Worm (Caenorhabditis elegans) whole organism, L3 larva: ENCODE results near the gene F20C5.11.

Source experiments
- R02D3.7 ChIP-seq: fragments of 150-350 bp; optimal IDR thresholded peaks from 2 replicates; lab custom pipeline; 2014; ENCODE audit warnings: missing biosample characterization, missing genetic modification characterization
- ZK546.5 ChIP-seq: sonication (generic microtip); optimal IDR thresholded peaks from 2 replicates; lab custom pipeline; 2017; ENCODE audit warnings: missing biosample characterization, missing genetic modification characterization
- aly-2 ChIP-seq: fragments of 150-350 bp; optimal IDR thresholded peaks from 2 replicates; lab custom pipeline; 2014; ENCODE audit warnings: missing biosample characterization, missing genetic modification characterization
- ama-1 ChIP-seq: fragments of 150-350 bp; optimal IDR thresholded peaks from 2 replicates; lab custom pipeline; 2018
- ceh-16 ChIP-seq: sonication (generic microtip); optimal IDR thresholded peaks from 2 replicates; lab custom pipeline; 2017; ENCODE audit warnings: missing biosample characterization, missing genetic modification characterization
- ceh-28 ChIP-seq: fragments of 150-350 bp; optimal IDR thresholded peaks from 2 replicates; lab custom pipeline; 2014; ENCODE audit warnings: missing biosample characterization, missing genetic modification reagents, missing genetic modification characterization
- ceh-82 ChIP-seq: fragments of 150-350 bp; optimal IDR thresholded peaks from 2 replicates; lab custom pipeline; 2014; ENCODE audit warnings: missing biosample characterization, missing genetic modification characterization
- ceh-9 ChIP-seq: sonication (generic microtip); optimal IDR thresholded peaks from 2 replicates; lab custom pipeline; 2018; ENCODE audit warnings: missing biosample characterization, missing genetic modification characterization
- egl-27 ChIP-seq: sonication (generic microtip); optimal IDR thresholded peaks from 4 replicates; lab custom pipeline; 2017; ENCODE audit warnings: missing biosample characterization, missing genetic modification reagents, missing genetic modification characterization
- egl-5 ChIP-seq: fragments of 150-350 bp; optimal IDR thresholded peaks from 2 replicates; lab custom pipeline; 2017; ENCODE audit warnings: missing biosample characterization, missing genetic modification reagents, missing genetic modification characterization, inconsistent platforms
- elt-1 ChIP-seq: fragments of 150-350 bp; optimal IDR thresholded peaks from 2 replicates; lab custom pipeline; 2014; ENCODE audit warnings: missing biosample characterization, missing genetic modification characterization
- elt-2 ChIP-seq: sonication (generic microtip); optimal IDR thresholded peaks from 2 replicates; lab custom pipeline; 2016; ENCODE audit warnings: missing genetic modification reagents, mild to moderate bottlenecking, missing genetic modification characterization, missing compliant biosample characterization
- elt-3 ChIP-seq, 3 experiments: fragments of 150-350 bp in 1 of 3; sonication (generic microtip) in 2 of 3; optimal IDR thresholded peaks; 2 replicates in 2 of 3; 4 replicates in 1 of 3; lab custom pipeline; 2014 to 2017; ENCODE audit warnings: missing biosample characterization in 3 of 3, missing genetic modification characterization in 3 of 3
- eor-1 ChIP-seq, 2 experiments: fragments of 150-350 bp; optimal IDR thresholded peaks; 2 replicates each; lab custom pipeline; 2014 to 2018; ENCODE audit warnings: missing biosample characterization in 2 of 2, missing genetic modification characterization in 2 of 2
- fkh-10 ChIP-seq: sonication (generic microtip); optimal IDR thresholded peaks from 2 replicates; lab custom pipeline; 2017; ENCODE audit warnings: missing biosample characterization, missing genetic modification reagents, missing genetic modification characterization
- fkh-2 ChIP-seq: fragments of 150-350 bp; optimal IDR thresholded peaks from 2 replicates; lab custom pipeline; 2014; ENCODE audit warnings: missing biosample characterization, missing genetic modification reagents, missing genetic modification characterization
- fos-1 ChIP-seq: fragments of 150-350 bp; optimal IDR thresholded peaks from 2 replicates; lab custom pipeline; 2014; ENCODE audit warnings: missing biosample characterization, missing genetic modification characterization
- hmg-11 ChIP-seq: sonication (generic microtip); optimal IDR thresholded peaks from 2 replicates; lab custom pipeline; 2016; ENCODE audit warnings: missing genetic modification characterization, missing compliant biosample characterization
- jun-1 ChIP-seq: fragments of 150-350 bp; optimal IDR thresholded peaks from 2 replicates; lab custom pipeline; 2014; ENCODE audit warnings: missing biosample characterization, missing genetic modification reagents, missing genetic modification characterization
- lin-15B ChIP-seq: fragments of 150-350 bp; optimal IDR thresholded peaks from 2 replicates; lab custom pipeline; 2014; ENCODE audit warnings: missing biosample characterization, missing genetic modification characterization
- lin-39 ChIP-seq: fragments of 150-350 bp; optimal IDR thresholded peaks from 2 replicates; lab custom pipeline; 2018; ENCODE audit warnings: missing biosample characterization, missing genetic modification reagents, missing genetic modification characterization
- lsy-12 ChIP-seq: sonication (generic microtip); optimal IDR thresholded peaks from 2 replicates; lab custom pipeline; 2016; ENCODE audit warnings: mild to moderate bottlenecking, missing genetic modification characterization, missing compliant biosample characterization
- mml-1 ChIP-seq: fragments of 150-350 bp; sonication (generic microtip); optimal IDR thresholded peaks from 3 replicates; lab custom pipeline; 2014; ENCODE audit warnings: missing biosample characterization, missing genetic modification characterization
- nfya-1 ChIP-seq: sonication (generic microtip); optimal IDR thresholded peaks from 2 replicates; lab custom pipeline; 2017; ENCODE audit warnings: missing genetic modification characterization, mild to moderate bottlenecking, missing compliant biosample characterization, antibody characterized with exemption, moderate library complexity; ENCODE audit not compliant: insufficient read depth
- nhr-11 ChIP-seq: fragments of 150-350 bp; optimal IDR thresholded peaks from 2 replicates; lab custom pipeline; 2014; ENCODE audit warnings: missing biosample characterization, missing genetic modification characterization
- nhr-12 ChIP-seq: fragments of 150-350 bp; optimal IDR thresholded peaks from 2 replicates; lab custom pipeline; 2014; ENCODE audit warnings: missing biosample characterization, missing genetic modification characterization
- nhr-23 ChIP-seq: fragments of 150-350 bp; optimal IDR thresholded peaks from 2 replicates; lab custom pipeline; 2014; ENCODE audit warnings: missing biosample characterization, missing genetic modification reagents, missing genetic modification characterization
- nhr-237 ChIP-seq: fragments of 150-350 bp; optimal IDR thresholded peaks from 2 replicates; lab custom pipeline; 2014; ENCODE audit warnings: missing biosample characterization, missing genetic modification characterization
- nhr-25 ChIP-seq: sonication (generic microtip); optimal IDR thresholded peaks from 2 replicates; lab custom pipeline; 2017; ENCODE audit warnings: missing biosample characterization, missing genetic modification characterization
- nhr-28 ChIP-seq: fragments of 150-350 bp; optimal IDR thresholded peaks from 2 replicates; lab custom pipeline; 2014; ENCODE audit warnings: missing biosample characterization, missing genetic modification characterization
- nhr-43 ChIP-seq: sonication (generic microtip); optimal IDR thresholded peaks from 2 replicates; lab custom pipeline; 2016; ENCODE audit warnings: mild to moderate bottlenecking, missing genetic modification characterization, missing compliant biosample characterization; ENCODE audit not compliant: poor library complexity, severe bottlenecking
- nhr-67 ChIP-seq: fragments of 150-350 bp; optimal IDR thresholded peaks from 2 replicates; lab custom pipeline; 2014; ENCODE audit warnings: missing biosample characterization, missing genetic modification characterization
- nhr-76 ChIP-seq: fragments of 150-350 bp; sonication (generic microtip); optimal IDR thresholded peaks from 5 replicates; lab custom pipeline; 2014; ENCODE audit warnings: missing biosample characterization, missing genetic modification characterization
- nhr-77 ChIP-seq: fragments of 150-350 bp; optimal IDR thresholded peaks from 2 replicates; lab custom pipeline; 2014; ENCODE audit warnings: missing biosample characterization, missing genetic modification characterization
- pha-4 ChIP-seq: fragments of 150-350 bp; optimal IDR thresholded peaks from 2 replicates; lab custom pipeline; 2014; ENCODE audit warnings: missing biosample characterization, missing genetic modification reagents, missing genetic modification characterization
- pqm-1 ChIP-seq: fragments of 150-350 bp; optimal IDR thresholded peaks from 2 replicates; lab custom pipeline; 2017; ENCODE audit warnings: missing biosample characterization, missing genetic modification characterization, inconsistent platforms
- sea-2 ChIP-seq: fragments of 150-350 bp; sonication (generic microtip); optimal IDR thresholded peaks from 4 replicates; lab custom pipeline; 2014; ENCODE audit warnings: missing biosample characterization, missing genetic modification reagents, missing genetic modification characterization
- skn-1 ChIP-seq: fragments of 150-350 bp; optimal IDR thresholded peaks from 2 replicates; lab custom pipeline; 2014; ENCODE audit warnings: missing biosample characterization, missing genetic modification characterization
- snpc-4 ChIP-seq: fragments of 150-350 bp; optimal IDR thresholded peaks from 2 replicates; lab custom pipeline; 2014; ENCODE audit warnings: missing biosample characterization, missing genetic modification characterization
- tbx-2 ChIP-seq: sonication (generic microtip); optimal IDR thresholded peaks from 2 replicates; lab custom pipeline; 2016; ENCODE audit warnings: mild to moderate bottlenecking, missing genetic modification characterization, missing compliant biosample characterization
- unc-62 ChIP-seq: fragments of 150-350 bp; sonication (generic microtip); optimal IDR thresholded peaks from 4 replicates; lab custom pipeline; 2014; ENCODE audit warnings: missing biosample characterization, missing genetic modification reagents, missing genetic modification characterization
- zag-1 ChIP-seq: fragments of 150-350 bp; optimal IDR thresholded peaks from 2 replicates; lab custom pipeline; 2014; ENCODE audit warnings: missing biosample characterization, missing genetic modification characterization
- ztf-11 ChIP-seq: fragments of 150-350 bp; optimal IDR thresholded peaks from 2 replicates; lab custom pipeline; 2014; ENCODE audit warnings: missing biosample characterization, missing genetic modification characterization
- ztf-4 ChIP-seq: fragments of 150-350 bp; optimal IDR thresholded peaks from 2 replicates; lab custom pipeline; 2014; ENCODE audit warnings: missing biosample characterization, missing genetic modification characterization

Gene F20C5.11

ce11 chrIV:8786654-8787053 lies 24.9 kb upstream of the F20C5.11 start, which contains the start of gene C33D9.8:
C33D9.8 (minus strand) TSS chrIV:8786752.
- TF ChIP-seq pha-4 (tag; lab: Kevin White, UChicago), result peak; percentile 30
- peak; percentile 7 for TF ChIP-seq nfya-1 (tag; lab: Kevin White, UChicago)
- TF ChIP-seq nhr-11 (tag; lab: Kevin White, UChicago), result no peak
- TF ChIP-seq ZK546.5 (tag; lab: Kevin White, UChicago), result no peak
- TF ChIP-seq pqm-1 (tag; lab: Kevin White, UChicago), result no peak

- peak; percentile 1 for TF ChIP-seq ceh-28 (tag; lab: Kevin White, UChicago)
- no peak for TF ChIP-seq pqm-1 (tag; lab: Kevin White, UChicago)
- no peak for TF ChIP-seq fkh-10
- no peak for TF ChIP-seq jun-1 (tag; lab: Kevin White, UChicago)
- TF ChIP-seq pha-4 (tag; lab: Kevin White, UChicago), result peak; percentile 21
- TF ChIP-seq, all 47 proteins: peak for 2
These were observed 23.1 kb upstream of the F20C5.11 start, which contains the start of gene C33D9.13 for ce11 chrIV:8784855-8785327. C33D9.13 (minus strand) TSS chrIV:8785277.

- TF ChIP-seq nhr-23 (peak; percentile 91), eor-1 (tag; optimal IDR thresholded peaks at IDR 0.05; lab: Kevin White, UChicago) (no peak), nhr-28 (tag; lab: Kevin White, UChicago) (no peak), nhr-25 (tag; lab: Kevin White, UChicago) (peak; percentile 95), fkh-10 (no peak), elt-2 (peak; percentile 44), sea-2 (peak; percentile 16), egl-27 (tag; lab: Kevin White, UChicago) (peak; percentile 47), lin-15B (tag; lab: Kevin White, UChicago) (peak; percentile 14), pha-4 (tag; lab: Kevin White, UChicago) (peak; percentile 52), nfya-1 (tag; lab: Kevin White, UChicago) (peak; percentile 59), elt-1 (tag; lab: Kevin White, UChicago) (peak; percentile 41), elt-3 (tag; optimal IDR thresholded peaks at IDR 0.05; lab: Kevin White, UChicago) (no peak), nhr-237 (tag; lab: Kevin White, UChicago) (no peak), ceh-28 (tag; lab: Kevin White, UChicago) (peak; percentile 69), snpc-4 (tag; lab: Kevin White, UChicago) (peak; percentile 23), nhr-67 (tag; lab: Kevin White, UChicago) (no peak), ceh-9 (tag; lab: Kevin White, UChicago) (no peak), R02D3.7 (peak; percentile 38), hmg-11 (tag; lab: Kevin White, UChicago) (peak; percentile 83), zag-1 (tag; lab: Kevin White, UChicago) (no peak), ztf-11 (tag; lab: Kevin White, UChicago) (no peak), tbx-2 (no peak), unc-62 (no peak), aly-2 (tag; lab: Kevin White, UChicago) (no peak), ceh-16 (tag; lab: Kevin White, UChicago) (no peak), nhr-76 (tag; lab: Kevin White, UChicago) (no peak), nhr-12 (no peak), egl-5 (peak; percentile 55), ama-1 (no peak), jun-1 (tag; lab: Kevin White, UChicago) (peak; percentile 59), mml-1 (tag; lab: Kevin White, UChicago) (no peak), fkh-2 (no peak), nhr-77 (tag; lab: Kevin White, UChicago) (no peak), ztf-4 (tag; lab: Kevin White, UChicago) (no peak), lsy-12 (tag; lab: Kevin White, UChicago) (peak; percentile 43), skn-1 (tag; lab: Kevin White, UChicago) (no peak), nhr-11 (tag; lab: Kevin White, UChicago) (no peak), ZK546.5 (tag; lab: Kevin White, UChicago) (no peak), fos-1 (tag; lab: Kevin White, UChicago) (no peak), lin-39 (peak; percentile 93), nhr-43 (tag; lab: Kevin White, UChicago) (peak; percentile 53), ceh-82 (tag; lab: Kevin White, UChicago) (no peak)
These were observed 20.4 kb upstream of the F20C5.11 start for ce11 chrIV:8782172-8782571.
